Fruit fly (Drosophila melanogaster): ENCODE measurements around the gene nAChRalpha4.

nAChRalpha4 gene

dm6 chr3L:23279021-23279639 lies 72.7 kb downstream of the nAChRalpha4 start:
- TF ChIP-seq Rel (GFP tag; optimal IDR thresholded peaks at IDR 0.05) (no peak), Rel (tag; optimal IDR thresholded peaks at IDR 0.05) (no peak), CG9705 (GFP tag; optimal IDR thresholded peaks at IDR 0.05) (no peak), dmrt93B (GFP tag; optimal IDR thresholded peaks at IDR 0.05) (no peak), Mio (GFP tag; optimal IDR thresholded peaks at IDR 0.05) (no peak), Abd-B (GFP tag; optimal IDR thresholded peaks at IDR 0.05) (no peak)

dm6 chr3L:23336557-23336956 lies 130.1 kb downstream of the nAChRalpha4 start:
- TF ChIP-seq rgr (GFP tag; optimal IDR thresholded peaks at IDR 0.05) (no peak), brk (GFP tag; optimal IDR thresholded peaks at IDR 0.05) (no peak), lola (GFP tag; optimal IDR thresholded peaks at IDR 0.05) (no peak)

Data from whole organism, wandering third instar larva.